Fruit fly (Drosophila melanogaster): ENCODE results near the gene CG15212.

Gene CG15212

DNA sequence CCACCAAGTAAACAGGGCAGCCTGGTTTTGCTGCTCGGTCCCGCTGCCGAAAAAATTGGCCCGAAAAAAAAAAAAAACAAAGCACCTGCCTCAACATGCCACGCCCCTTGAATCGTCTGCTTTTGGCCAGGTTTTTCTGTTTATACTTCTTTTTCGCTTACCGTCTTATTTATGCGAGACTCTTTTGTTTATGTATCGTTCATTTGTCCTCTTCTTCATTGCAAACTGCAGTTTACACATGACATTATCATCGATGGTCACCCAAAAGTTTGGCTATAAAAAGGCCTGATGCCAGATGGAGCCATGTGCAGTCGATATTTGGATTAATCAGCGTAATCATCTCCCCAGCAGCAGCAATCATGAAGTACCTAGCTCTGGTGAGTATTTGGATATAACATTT lies at the start of gene CG15212:
TSS of gene CG15212 (plus strand) at position 301 of the 400 bp plus-strand sequence.
- TF ChIP-seq CG1620 (GFP tag; optimal IDR thresholded peaks at IDR 0.05) (no peak), CG7101 (tag; optimal IDR thresholded peaks at IDR 0.05) (no peak), CG5204 (GFP tag; optimal IDR thresholded peaks at IDR 0.05) (no peak), CG7045 (GFP tag; optimal IDR thresholded peaks at IDR 0.05) (no peak), cnc (optimal IDR thresholded peaks at IDR 0.05) (no peak), ovo (GFP tag; optimal IDR thresholded peaks at IDR 0.05) (no peak), Hr96 (GFP tag; optimal IDR thresholded peaks at IDR 0.05) (no peak), Mnt (GFP tag; optimal IDR thresholded peaks at IDR 0.05) (no peak), kay (GFP tag; ENCODE audit: borderline replicate concordance) (no peak), CG33017 (tag; optimal IDR thresholded peaks at IDR 0.05) (no peak), toe (GFP tag; optimal IDR thresholded peaks at IDR 0.05) (no peak), tj (GFP tag; optimal IDR thresholded peaks at IDR 0.05) (no peak), CG12768 (GFP tag; optimal IDR thresholded peaks at IDR 0.05) (no peak)

DNA sequence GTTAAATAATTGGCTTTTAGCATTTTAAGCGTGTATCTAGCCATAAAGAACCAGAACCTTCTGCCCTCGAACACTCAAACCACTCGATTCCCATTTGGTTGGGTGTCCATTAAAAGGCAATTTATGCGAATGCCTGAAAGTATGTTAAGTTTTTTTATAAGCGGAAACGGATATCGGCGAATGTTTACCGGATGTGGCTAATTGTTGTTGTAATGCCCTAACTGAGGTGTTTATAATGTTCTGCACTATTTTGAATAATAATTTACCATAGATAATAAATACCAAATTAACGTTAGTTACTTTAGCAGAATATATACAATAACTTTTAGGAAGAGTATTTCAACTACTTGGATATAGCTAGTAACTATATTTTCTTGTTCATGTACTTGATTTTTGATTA lies 34.7 kb upstream of the CG15212 start:
- TF ChIP-seq bab1 (GFP tag; optimal IDR thresholded peaks at IDR 0.05): peak; percentile 32
- TF ChIP-seq CG5204 (GFP tag; optimal IDR thresholded peaks at IDR 0.05): no peak
- no peak for TF ChIP-seq CG33017 (tag; optimal IDR thresholded peaks at IDR 0.05)

DNA sequence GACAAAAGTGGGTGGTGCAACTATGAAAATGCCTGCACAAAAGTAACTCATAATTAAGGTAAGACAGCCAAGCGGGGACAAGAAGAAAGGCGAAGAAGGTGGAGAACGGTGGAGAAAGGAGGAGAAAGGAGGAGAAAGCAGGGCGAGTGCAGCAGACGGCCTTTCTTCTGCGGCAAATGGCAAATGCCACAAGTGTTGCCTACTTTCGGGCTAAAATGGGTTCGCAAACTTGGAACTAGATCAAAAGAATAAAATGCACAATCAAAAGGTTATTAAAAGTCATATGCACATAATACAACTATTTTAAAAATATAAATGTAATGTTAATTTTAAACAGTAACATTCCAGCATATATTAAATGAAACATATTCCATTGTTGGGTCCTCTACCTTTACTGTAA lies 29.3 kb upstream of the CG15212 start:
- TF ChIP-seq tj (GFP tag; optimal IDR thresholded peaks at IDR 0.05) (no peak), kay (GFP tag; ENCODE audit: borderline replicate concordance) (no peak), Clk (GFP tag; optimal IDR thresholded peaks at IDR 0.05) (no peak), toe (GFP tag; optimal IDR thresholded peaks at IDR 0.05) (no peak), Mnt (GFP tag; optimal IDR thresholded peaks at IDR 0.05) (no peak), cnc (optimal IDR thresholded peaks at IDR 0.05) (no peak), pad (GFP tag; optimal IDR thresholded peaks at IDR 0.05) (no peak), Hr96 (GFP tag; optimal IDR thresholded peaks at IDR 0.05) (no peak), cic (GFP tag; optimal IDR thresholded peaks at IDR 0.05) (no peak), ovo (GFP tag; optimal IDR thresholded peaks at IDR 0.05) (no peak), Crg-1 (GFP tag; optimal IDR thresholded peaks at IDR 0.05) (no peak), CG14711 (tag; optimal IDR thresholded peaks at IDR 0.05) (no peak), bab1 (GFP tag; optimal IDR thresholded peaks at IDR 0.05) (no peak), CG11617 (GFP tag; optimal IDR thresholded peaks at IDR 0.05) (no peak), CG7101 (tag; optimal IDR thresholded peaks at IDR 0.05) (no peak), CG12768 (GFP tag; optimal IDR thresholded peaks at IDR 0.05) (no peak), CG5204 (GFP tag; optimal IDR thresholded peaks at IDR 0.05) (no peak), CG1620 (GFP tag; optimal IDR thresholded peaks at IDR 0.05) (no peak), CG7045 (GFP tag; optimal IDR thresholded peaks at IDR 0.05) (no peak), CG33017 (tag; optimal IDR thresholded peaks at IDR 0.05) (no peak)

DNA sequence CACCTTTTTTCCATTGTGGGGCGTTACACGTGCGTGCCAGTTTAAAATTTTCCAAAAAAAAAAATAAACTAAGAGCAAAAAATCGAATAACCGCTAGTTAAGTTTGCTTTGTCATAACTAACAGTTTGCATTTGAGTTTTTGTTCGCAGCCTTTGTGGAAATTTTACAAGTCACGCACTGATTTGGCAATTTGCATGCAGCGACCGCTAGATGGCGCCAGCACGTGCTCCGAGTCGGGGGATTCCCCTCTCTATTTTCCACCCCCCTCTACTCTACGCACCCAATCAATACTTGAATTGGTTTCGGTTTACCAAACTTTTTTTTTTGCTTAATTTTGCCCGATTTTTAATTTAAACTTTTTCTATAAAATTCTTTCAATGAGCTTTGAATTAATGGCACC lies 6.1 kb upstream of the CG15212 start:
- TF ChIP-seq Crg-1 (GFP tag; optimal IDR thresholded peaks at IDR 0.05) (no peak), Mnt (GFP tag; optimal IDR thresholded peaks at IDR 0.05) (no peak), tj (GFP tag; optimal IDR thresholded peaks at IDR 0.05) (no peak), CG7045 (GFP tag; optimal IDR thresholded peaks at IDR 0.05) (no peak), CG5204 (GFP tag; optimal IDR thresholded peaks at IDR 0.05) (no peak), pad (GFP tag; optimal IDR thresholded peaks at IDR 0.05) (no peak), Hr96 (GFP tag; optimal IDR thresholded peaks at IDR 0.05) (no peak), cic (GFP tag; optimal IDR thresholded peaks at IDR 0.05) (no peak), ovo (GFP tag; optimal IDR thresholded peaks at IDR 0.05) (no peak), kay (GFP tag; ENCODE audit: borderline replicate concordance) (no peak), CG14711 (tag; optimal IDR thresholded peaks at IDR 0.05) (no peak), toe (GFP tag; optimal IDR thresholded peaks at IDR 0.05) (no peak), CG33017 (tag; optimal IDR thresholded peaks at IDR 0.05) (no peak), CG7101 (tag; optimal IDR thresholded peaks at IDR 0.05) (no peak), Clk (GFP tag; optimal IDR thresholded peaks at IDR 0.05) (no peak), bab1 (GFP tag; optimal IDR thresholded peaks at IDR 0.05) (no peak), CG1620 (GFP tag; optimal IDR thresholded peaks at IDR 0.05) (no peak), CG12768 (GFP tag; optimal IDR thresholded peaks at IDR 0.05) (no peak), CG11617 (GFP tag; optimal IDR thresholded peaks at IDR 0.05) (no peak), cnc (optimal IDR thresholded peaks at IDR 0.05) (no peak)

DNA sequence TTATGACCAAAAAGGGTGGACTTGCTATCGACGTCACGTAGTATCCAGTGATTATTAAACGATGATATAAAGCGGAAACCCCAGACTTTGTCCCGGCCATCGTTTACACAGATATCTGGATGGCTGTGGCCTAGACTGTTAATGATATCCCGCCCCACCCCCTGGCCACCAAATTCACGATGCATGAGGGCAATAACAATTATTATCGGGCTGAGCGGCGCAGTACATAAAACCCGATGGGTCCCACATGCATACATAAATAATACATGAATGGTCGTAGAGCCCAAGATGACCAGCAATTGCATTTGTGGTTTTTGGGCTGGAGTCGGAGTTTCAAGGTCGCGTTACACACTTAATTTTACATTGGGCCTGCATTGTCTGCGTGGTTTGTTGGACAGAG lies 3.7 kb upstream of the CG15212 start:
- no peak for TF ChIP-seq cic (GFP tag; optimal IDR thresholded peaks at IDR 0.05)

DNA sequence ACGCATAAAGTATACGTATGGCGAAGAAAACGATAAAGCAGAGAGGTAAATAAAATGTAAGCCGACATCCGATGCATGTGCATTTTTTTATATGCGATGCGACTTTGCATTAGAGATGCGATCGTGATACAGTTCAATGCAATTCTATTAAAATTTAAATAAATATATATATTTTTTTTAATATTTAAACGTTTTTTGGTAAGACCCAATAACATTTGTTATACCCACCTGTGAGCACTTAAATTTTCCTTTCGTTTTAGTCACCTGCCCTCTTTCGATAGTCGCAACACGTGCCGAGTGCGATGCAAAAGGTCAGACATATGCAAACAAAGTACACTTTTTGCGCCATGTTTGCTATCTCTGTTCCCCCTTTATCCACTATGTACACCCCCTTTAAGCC lies 3.1 kb upstream of the CG15212 start:
- TF ChIP-seq tj (GFP tag; optimal IDR thresholded peaks at IDR 0.05): no peak
- no peak for TF ChIP-seq cnc (optimal IDR thresholded peaks at IDR 0.05)
- TF ChIP-seq Clk (GFP tag; optimal IDR thresholded peaks at IDR 0.05): no peak
- no peak for TF ChIP-seq bab1 (GFP tag; optimal IDR thresholded peaks at IDR 0.05)

DNA sequence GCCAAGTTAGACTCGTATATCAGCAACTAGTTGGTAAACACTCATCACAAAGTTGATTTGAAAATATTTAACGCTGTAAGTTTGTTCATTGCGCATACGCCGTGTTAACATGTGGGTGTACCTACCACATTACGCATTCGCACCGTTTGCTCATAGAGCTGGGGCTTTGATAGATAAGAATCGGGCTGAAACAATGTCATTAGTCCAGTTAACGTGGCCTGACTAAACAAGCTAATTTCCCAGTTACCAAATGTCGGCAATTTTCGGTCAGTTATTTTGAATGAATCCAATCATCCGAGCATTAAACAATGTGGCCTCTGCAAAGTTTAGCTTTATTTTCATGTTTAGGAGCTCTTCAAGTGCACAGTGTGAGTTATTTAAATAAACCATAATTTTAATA lies 2.1 kb upstream of the CG15212 start, which contains the start of gene CG4597:
TSS of gene CG4597 (plus strand) at position 301 of the 400 bp plus-strand sequence.
- TF ChIP-seq pad (GFP tag; optimal IDR thresholded peaks at IDR 0.05) (no peak), Hr96 (GFP tag; optimal IDR thresholded peaks at IDR 0.05) (no peak), CG7101 (tag; optimal IDR thresholded peaks at IDR 0.05) (no peak), ovo (GFP tag; optimal IDR thresholded peaks at IDR 0.05) (no peak), Crg-1 (GFP tag; optimal IDR thresholded peaks at IDR 0.05) (no peak), toe (GFP tag; optimal IDR thresholded peaks at IDR 0.05) (no peak), CG5204 (GFP tag; optimal IDR thresholded peaks at IDR 0.05) (no peak), kay (GFP tag; ENCODE audit: borderline replicate concordance) (no peak), CG33017 (tag; optimal IDR thresholded peaks at IDR 0.05) (no peak), CG14711 (tag; optimal IDR thresholded peaks at IDR 0.05) (no peak), CG1620 (GFP tag; optimal IDR thresholded peaks at IDR 0.05) (no peak), CG7045 (GFP tag; optimal IDR thresholded peaks at IDR 0.05) (no peak), CG11617 (GFP tag; optimal IDR thresholded peaks at IDR 0.05) (no peak), tj (GFP tag; optimal IDR thresholded peaks at IDR 0.05) (no peak)
